Worm (Caenorhabditis elegans) whole organism, L1 larva: ENCODE data around the gene Y43C5B.3.

Experiments used
- C04F5.9 ChIP-seq: sonication (generic microtip); optimal IDR thresholded peaks from 2 replicates; lab custom pipeline; 2016; ENCODE audit warnings: missing genetic modification characterization, missing compliant biosample characterization
- C16A3.4 ChIP-seq: fragments of 150-350 bp; optimal IDR thresholded peaks from 2 replicates; lab custom pipeline; 2014; ENCODE audit warnings: missing biosample characterization, missing genetic modification characterization
- C34B4.2 ChIP-seq: sonication (generic microtip); optimal IDR thresholded peaks from 2 replicates; lab custom pipeline; 2017; ENCODE audit warnings: mild to moderate bottlenecking, missing genetic modification characterization, missing compliant biosample characterization
- F16B12.6 ChIP-seq: fragments of 150-350 bp; optimal IDR thresholded peaks from 2 replicates; lab custom pipeline; 2014; ENCODE audit warnings: missing biosample characterization, missing genetic modification characterization
- aly-2 ChIP-seq: fragments of 150-350 bp; optimal IDR thresholded peaks from 2 replicates; lab custom pipeline; 2014; ENCODE audit warnings: missing biosample characterization, missing genetic modification characterization
- ceh-8 ChIP-seq: fragments of 200-800 bp; sonication (Bioruptor generic); optimal IDR thresholded peaks from 2 replicates; lab custom pipeline; 2018; ENCODE audit warnings: mild to moderate bottlenecking, missing genetic modification characterization, moderate library complexity, missing compliant biosample characterization
- ceh-82 ChIP-seq, 3 experiments: fragments of 150-350 bp in 1 of 3; sonication (generic microtip) in 2 of 3; optimal IDR thresholded peaks; 2 replicates each; lab custom pipeline; 2014 to 2017; ENCODE audit warnings: missing biosample characterization in 3 of 3, missing genetic modification characterization in 3 of 3
- ceh-88 ChIP-seq: fragments of 200-800 bp; sonication (Bioruptor generic); IDR thresholded peaks from 2 replicates; pipeline ENCODE4 v1.3.6; 2022; ENCODE audit warnings: missing genetic modification characterization, missing compliant biosample characterization
- ces-1 ChIP-seq: fragments of 150-350 bp; optimal IDR thresholded peaks from 2 replicates; lab custom pipeline; 2014; ENCODE audit warnings: missing biosample characterization, missing genetic modification reagents, missing genetic modification characterization
- dpl-1 ChIP-seq, 3 experiments: fragments of 150-350 bp in 2 of 3; sonication (generic microtip) in 1 of 3; optimal IDR thresholded peaks; 2 replicates each; lab custom pipeline; 2014 to 2017; ENCODE audit warnings: missing biosample characterization in 3 of 3, missing genetic modification characterization in 3 of 3, missing genetic modification reagents in 3 of 3
- dsc-1 ChIP-seq: sonication (generic microtip); optimal IDR thresholded peaks from 2 replicates; lab custom pipeline; 2016; ENCODE audit warnings: mild to moderate bottlenecking, missing genetic modification characterization, missing compliant biosample characterization
- efl-1 ChIP-seq, 4 experiments: fragments of 150-350 bp; optimal IDR thresholded peaks in 3 of 4; peaks in 1 of 4; 1 replicate in 1 of 4; 2 replicates in 3 of 4; lab custom pipeline; 2014; ENCODE audit warnings: missing biosample characterization in 2 of 4, missing genetic modification characterization in 2 of 4, missing genetic modification reagents in 2 of 4
- egl-27 ChIP-seq, 2 experiments: fragments of 150-350 bp in 1 of 2; sonication (generic microtip); optimal IDR thresholded peaks; 3 replicates each; lab custom pipeline; 2017 to 2018; ENCODE audit warnings: missing biosample characterization in 2 of 2, missing genetic modification characterization in 2 of 2, missing genetic modification reagents in 2 of 2
- elt-3 ChIP-seq, 6 experiments: fragments of 150-350 bp in 1 of 6; sonication (generic microtip); optimal IDR thresholded peaks; 2 replicates each; lab custom pipeline; 2017 to 2018; ENCODE audit warnings: missing biosample characterization in 6 of 6, missing genetic modification characterization in 6 of 6, inconsistent platforms in 1 of 6
- ets-5 ChIP-seq: fragments of 200-800 bp; sonication (Bioruptor generic); IDR thresholded peaks from 2 replicates; pipeline ENCODE4 v1.3.6; 2022; ENCODE audit warnings: missing genetic modification characterization, missing compliant biosample characterization
- fkh-10 ChIP-seq: sonication (generic microtip); optimal IDR thresholded peaks from 2 replicates; lab custom pipeline; 2017; ENCODE audit warnings: missing biosample characterization, missing genetic modification reagents, missing genetic modification characterization
- fkh-8 ChIP-seq: sonication (generic microtip); optimal IDR thresholded peaks from 2 replicates; lab custom pipeline; 2016; ENCODE audit warnings: mild to moderate bottlenecking, missing genetic modification characterization, missing compliant biosample characterization
- fos-1 ChIP-seq: fragments of 150-350 bp; optimal IDR thresholded peaks from 2 replicates; lab custom pipeline; 2014; ENCODE audit warnings: missing biosample characterization, missing genetic modification characterization
- grh-1 ChIP-seq: fragments of 200-800 bp; sonication (Bioruptor generic); IDR thresholded peaks from 2 replicates; pipeline ENCODE4 v1.3.6; 2022; ENCODE audit warnings: missing genetic modification reagents, missing genetic modification characterization, missing compliant biosample characterization
- hlh-4 ChIP-seq: sonication (generic microtip); optimal IDR thresholded peaks from 2 replicates; lab custom pipeline; 2016; ENCODE audit warnings: mild to moderate bottlenecking, missing genetic modification characterization, missing compliant biosample characterization
- irx-1 ChIP-seq: sonication (generic microtip); optimal IDR thresholded peaks from 2 replicates; lab custom pipeline; 2016; ENCODE audit warnings: missing genetic modification characterization, missing compliant biosample characterization
- isw-1 ChIP-seq: fragments of 200-800 bp; sonication (Bioruptor generic); IDR thresholded peaks from 2 replicates; pipeline ENCODE4 v1.3.6; 2022; ENCODE audit warnings: missing genetic modification characterization, missing compliant biosample characterization
- jun-1 ChIP-seq: fragments of 150-350 bp; optimal IDR thresholded peaks from 2 replicates; lab custom pipeline; 2014; ENCODE audit warnings: missing biosample characterization, missing genetic modification reagents, missing genetic modification characterization
- lin-13 ChIP-seq: fragments of 150-350 bp; optimal IDR thresholded peaks from 2 replicates; lab custom pipeline; 2014; ENCODE audit warnings: missing biosample characterization, missing genetic modification reagents, missing genetic modification characterization
- lin-15B ChIP-seq: fragments of 150-350 bp; sonication (generic microtip); optimal IDR thresholded peaks from 3 replicates; lab custom pipeline; 2014; ENCODE audit warnings: missing biosample characterization, missing genetic modification characterization
- lin-35 ChIP-seq, 2 experiments: fragments of 150-350 bp; optimal IDR thresholded peaks; 2 replicates each; lab custom pipeline; 2014; ENCODE audit warnings: missing biosample characterization in 2 of 2, missing genetic modification characterization in 2 of 2, missing genetic modification reagents in 2 of 2
- lin-39 ChIP-seq: fragments of 150-350 bp; optimal IDR thresholded peaks from 2 replicates; lab custom pipeline; 2014; ENCODE audit warnings: missing biosample characterization, missing genetic modification reagents, missing genetic modification characterization
- lsy-2 ChIP-seq, 2 experiments: fragments of 150-350 bp; optimal IDR thresholded peaks; 2 replicates each; lab custom pipeline; 2014; ENCODE audit warnings: missing biosample characterization in 2 of 2, missing genetic modification characterization in 2 of 2
- mdl-1 ChIP-seq, 2 experiments: fragments of 150-350 bp; optimal IDR thresholded peaks; 2 replicates each; lab custom pipeline; 2014 to 2017; ENCODE audit warnings: missing biosample characterization in 2 of 2, missing genetic modification characterization in 2 of 2, inconsistent platforms in 1 of 2
- mef-2 ChIP-seq: fragments of 150-350 bp; optimal IDR thresholded peaks from 2 replicates; lab custom pipeline; 2014; ENCODE audit warnings: missing biosample characterization, missing genetic modification characterization
- mep-1 ChIP-seq: fragments of 150-350 bp; optimal IDR thresholded peaks from 2 replicates; lab custom pipeline; 2014; ENCODE audit warnings: missing biosample characterization, missing genetic modification characterization
- nhr-12 ChIP-seq: sonication (generic microtip); optimal IDR thresholded peaks from 2 replicates; lab custom pipeline; 2017; ENCODE audit warnings: missing biosample characterization, missing genetic modification characterization
- nhr-19 ChIP-seq: fragments of 200-800 bp; sonication (Bioruptor generic); conservative IDR thresholded peaks from 2 replicates; pipeline ENCODE4 v1.3.6; 2022; ENCODE audit warnings: missing genetic modification characterization, missing compliant biosample characterization
- nhr-28 ChIP-seq: fragments of 150-350 bp; optimal IDR thresholded peaks from 2 replicates; lab custom pipeline; 2014; ENCODE audit warnings: missing biosample characterization, missing genetic modification characterization
- nhr-47 ChIP-seq: sonication (generic microtip); optimal IDR thresholded peaks from 2 replicates; lab custom pipeline; 2016; ENCODE audit warnings: mild to moderate bottlenecking, missing genetic modification characterization, moderate library complexity, missing compliant biosample characterization
- nhr-77 ChIP-seq: fragments of 150-350 bp; optimal IDR thresholded peaks from 2 replicates; lab custom pipeline; 2014; ENCODE audit warnings: missing biosample characterization, missing genetic modification characterization
- nhr-84 ChIP-seq: sonication (generic microtip); optimal IDR thresholded peaks from 2 replicates; lab custom pipeline; 2017; ENCODE audit warnings: missing biosample characterization, missing genetic modification characterization
- nhr-85 ChIP-seq: sonication (generic microtip); peaks from one replicate; lab custom pipeline; 2016; ENCODE audit warnings: missing genetic modification characterization, inconsistent platforms, missing compliant biosample characterization
- nhr-90 ChIP-seq: sonication (generic microtip); optimal IDR thresholded peaks from 2 replicates; lab custom pipeline; 2016; ENCODE audit warnings: mild to moderate bottlenecking, missing genetic modification characterization, missing compliant biosample characterization; ENCODE audit not compliant: poor library complexity
- pag-3 ChIP-seq: sonication (generic microtip); optimal IDR thresholded peaks from 2 replicates; lab custom pipeline; 2017; ENCODE audit warnings: missing genetic modification characterization, mild to moderate bottlenecking, missing compliant biosample characterization, antibody characterized with exemption, borderline replicate concordance; ENCODE audit not compliant: insufficient read depth
- pqm-1 ChIP-seq: sonication (generic microtip); optimal IDR thresholded peaks from 3 replicates; lab custom pipeline; 2017; ENCODE audit warnings: missing biosample characterization, missing genetic modification characterization
- rnt-1 ChIP-seq: sonication (generic microtip); optimal IDR thresholded peaks from 2 replicates; lab custom pipeline; 2016; ENCODE audit warnings: mild to moderate bottlenecking, missing genetic modification characterization, moderate library complexity, missing compliant biosample characterization
- skn-1 ChIP-seq: fragments of 150-350 bp; optimal IDR thresholded peaks from 2 replicates; lab custom pipeline; 2014; ENCODE audit warnings: missing biosample characterization, missing genetic modification characterization
- snu-23 ChIP-seq: sonication (generic microtip); optimal IDR thresholded peaks from 2 replicates; lab custom pipeline; 2016; ENCODE audit warnings: missing genetic modification characterization, missing compliant biosample characterization
- sox-4 ChIP-seq: sonication (generic microtip); optimal IDR thresholded peaks from 2 replicates; lab custom pipeline; 2016; ENCODE audit warnings: missing genetic modification characterization, missing compliant biosample characterization
- swsn-7 ChIP-seq: sonication (generic microtip); optimal IDR thresholded peaks from 2 replicates; lab custom pipeline; 2016; ENCODE audit warnings: missing genetic modification characterization, missing compliant biosample characterization
- tbx-2 ChIP-seq: sonication (generic microtip); optimal IDR thresholded peaks from 2 replicates; lab custom pipeline; 2016; ENCODE audit warnings: missing genetic modification characterization, missing compliant biosample characterization
- tlp-1 ChIP-seq: fragments of 150-350 bp; optimal IDR thresholded peaks from 2 replicates; lab custom pipeline; 2014; ENCODE audit warnings: missing biosample characterization, missing genetic modification characterization
- unc-130 ChIP-seq: fragments of 150-350 bp; optimal IDR thresholded peaks from 2 replicates; lab custom pipeline; 2017; ENCODE audit warnings: missing biosample characterization, missing genetic modification characterization, inconsistent platforms
- unc-62 ChIP-seq: fragments of 150-350 bp; optimal IDR thresholded peaks from 2 replicates; lab custom pipeline; 2014; ENCODE audit warnings: missing biosample characterization, missing genetic modification reagents, missing genetic modification characterization
- unc-98 ChIP-seq: fragments of 200-800 bp; sonication (Bioruptor generic); IDR thresholded peaks from 2 replicates; pipeline ENCODE4 v1.3.6; 2022; ENCODE audit warnings: missing genetic modification characterization, missing compliant biosample characterization
- xbp-1 ChIP-seq: sonication (generic microtip); optimal IDR thresholded peaks from 2 replicates; lab custom pipeline; 2016; ENCODE audit warnings: missing genetic modification characterization, missing compliant biosample characterization
- zag-1 ChIP-seq: fragments of 150-350 bp; optimal IDR thresholded peaks from 2 replicates; lab custom pipeline; 2014; ENCODE audit warnings: missing biosample characterization, missing genetic modification characterization

The Y43C5B.3 gene

DNA sequence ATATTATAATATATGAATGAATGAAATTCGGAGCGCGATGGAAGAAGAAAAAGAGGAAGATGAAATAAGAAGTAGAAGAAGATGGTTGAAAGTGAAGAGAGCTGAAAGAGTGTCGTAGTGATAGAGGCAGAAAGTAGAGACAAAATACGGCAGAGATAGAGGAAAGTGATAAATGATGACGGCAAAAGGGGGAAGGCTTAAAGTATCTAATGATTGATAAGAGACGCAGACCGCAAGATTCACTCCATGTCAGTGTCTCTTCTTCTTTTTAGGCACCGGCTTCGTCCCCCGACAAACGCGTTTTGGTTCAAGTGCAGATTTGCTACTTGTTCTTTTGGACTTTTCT lies 8.1 kb upstream of the Y43C5B.3 start:
- peak in 1 of 3 experiments; percentile 5 for TF ChIP-seq dpl-1 (GFP tag; optimal IDR thresholded peaks at IDR 0.05; lab: Kevin White, UChicago)
- peak; percentile 67 for TF ChIP-seq nhr-47
- no peak for TF ChIP-seq mef-2 (tag; lab: Kevin White, UChicago)
- peak in 1 of 2 experiments; percentile 45 for TF ChIP-seq egl-27 (tag; optimal IDR thresholded peaks at IDR 0.05; lab: Kevin White, UChicago)
- TF ChIP-seq unc-130 (tag; lab: Kevin White, UChicago): no peak
- no peak for TF ChIP-seq lin-15B (tag; lab: Kevin White, UChicago)
- peak; percentile 58 for TF ChIP-seq nhr-90 (tag; lab: Kevin White, UChicago)
- no peak for TF ChIP-seq pqm-1 (tag; lab: Kevin White, UChicago)
- TF ChIP-seq grh-1 (GFP tag; lab: Robert Waterston, UW): peak; percentile 31
- TF ChIP-seq elt-3 (tag; optimal IDR thresholded peaks at IDR 0.05; lab: Kevin White, UChicago): peak in 3 of 6 experiments; percentile 39 to 90 (median 60)
- TF ChIP-seq ceh-88 (GFP tag; lab: Robert Waterston, UW): no peak
- peak; percentile 9 for TF ChIP-seq tbx-2
- TF ChIP-seq C16A3.4: peak; percentile 46
- peak; percentile 63 for TF ChIP-seq fos-1 (tag; lab: Kevin White, UChicago)
- TF ChIP-seq dsc-1 (tag; lab: Kevin White, UChicago): peak; percentile 64
- TF ChIP-seq unc-62: no peak
- peak in 1 of 2 experiments; percentile 50 for TF ChIP-seq lin-35 (GFP tag; optimal IDR thresholded peaks at IDR 0.05; lab: Kevin White, UChicago)
- TF ChIP-seq rnt-1 (tag; lab: Kevin White, UChicago): peak; percentile 71
- no peak for TF ChIP-seq zag-1 (tag; lab: Kevin White, UChicago)
- TF ChIP-seq ceh-82 (tag; optimal IDR thresholded peaks at IDR 0.05; lab: Kevin White, UChicago): peak in 1 of 3 experiments; percentile 40
- peak; percentile 67 for TF ChIP-seq lin-39 (tag; lab: Kevin White, UChicago)
- TF ChIP-seq mdl-1 (tag; optimal IDR thresholded peaks at IDR 0.05; lab: Kevin White, UChicago): peak in 1 of 2 experiments; percentile 45
- peak; percentile 25 to 61 for TF ChIP-seq lsy-2 (tag; optimal IDR thresholded peaks at IDR 0.05; lab: Kevin White, UChicago)
- no peak for TF ChIP-seq unc-98 (GFP tag; lab: Robert Waterston, UW)
- no peak for TF ChIP-seq aly-2
- peak; percentile 8 for TF ChIP-seq lin-13 (GFP tag; lab: Kevin White, UChicago)
- peak; percentile 28 to 33 for TF ChIP-seq efl-1 (optimal IDR thresholded peaks at IDR 0.05; lab: Kevin White, UChicago)
- peak in 1 of 2 experiments; percentile 93 for TF ChIP-seq efl-1 (GFP tag; optimal IDR thresholded peaks at IDR 0.05 in 1 of 2; lab: Kevin White, UChicago)
- peak; percentile 51 for TF ChIP-seq skn-1 (tag; lab: Kevin White, UChicago)
- TF ChIP-seq swsn-7 (tag; lab: Kevin White, UChicago): peak; percentile 64
- TF ChIP-seq mep-1 (tag; lab: Kevin White, UChicago): no peak
- TF ChIP-seq nhr-19: peak; percentile 47
- peak; percentile 68 for TF ChIP-seq nhr-85 (tag; lab: Kevin White, UChicago)
- no peak for TF ChIP-seq nhr-12 (tag; lab: Kevin White, UChicago)
- peak; percentile 47 for TF ChIP-seq snu-23 (GFP tag; lab: Kevin White, UChicago)
- TF ChIP-seq fkh-8 (tag; lab: Kevin White, UChicago): peak; percentile 88
- no peak for TF ChIP-seq isw-1 (GFP tag; lab: Robert Waterston, UW)
- TF ChIP-seq fkh-10 (GFP tag; lab: Kevin White, UChicago): no peak
- TF ChIP-seq hlh-4 (tag; lab: Kevin White, UChicago): no peak
- TF ChIP-seq C04F5.9 (tag; lab: Kevin White, UChicago): no peak
- TF ChIP-seq nhr-28: no peak
- no peak for TF ChIP-seq pag-3 (tag; lab: Kevin White, UChicago)
- no peak for TF ChIP-seq C34B4.2 (tag; lab: Kevin White, UChicago)
- no peak for TF ChIP-seq ces-1
- TF ChIP-seq nhr-77 (tag; lab: Kevin White, UChicago): peak; percentile 39
- TF ChIP-seq xbp-1 (tag; lab: Kevin White, UChicago): peak; percentile 13
- no peak for TF ChIP-seq F16B12.6
- no peak for TF ChIP-seq ceh-8 (GFP tag; lab: Kevin White, UChicago)
- no peak for TF ChIP-seq irx-1 (tag; lab: Kevin White, UChicago)
- peak; percentile 32 for TF ChIP-seq sox-4
- peak; percentile 87 for TF ChIP-seq jun-1
- no peak for TF ChIP-seq ets-5
- no peak for TF ChIP-seq nhr-84
- no peak for TF ChIP-seq tlp-1 (tag; lab: Kevin White, UChicago)
